Fruit fly (Drosophila melanogaster): ENCODE data around the gene CG13054.

DNA sequence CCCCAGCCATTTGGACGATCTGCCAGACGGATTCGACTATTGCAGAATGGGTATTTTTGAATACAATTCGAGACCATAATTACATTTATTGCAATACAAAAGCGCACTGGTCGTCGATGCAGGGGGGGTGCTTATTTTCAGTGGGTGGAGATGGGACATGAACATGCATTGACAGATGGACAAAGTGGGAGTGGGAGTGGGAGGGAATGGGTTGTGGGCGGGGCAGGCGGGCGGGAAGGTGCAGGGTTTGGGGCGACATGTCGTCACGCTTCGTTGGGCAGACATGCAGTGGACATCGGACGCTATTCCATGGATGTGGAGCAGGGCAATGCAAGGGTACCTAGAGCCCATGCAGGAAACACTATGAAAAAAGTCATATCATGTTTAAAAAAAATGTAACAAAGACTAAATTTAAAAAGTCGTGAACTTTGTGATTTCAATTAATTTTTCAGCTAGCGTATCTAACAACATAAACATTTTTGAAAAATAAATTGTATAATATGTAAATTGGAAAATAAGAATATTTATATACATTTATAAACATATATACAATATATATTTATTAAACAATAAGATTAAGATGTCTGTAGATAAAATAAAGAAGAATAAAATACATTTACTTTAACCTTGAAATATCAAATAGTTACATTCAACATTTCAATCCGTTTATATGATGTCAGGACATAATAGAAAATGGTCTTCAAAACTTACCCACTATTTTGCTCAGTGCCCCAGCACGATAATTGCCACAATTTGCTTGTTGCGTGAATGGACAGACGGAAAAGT lies 48.7 kb downstream of the CG13054 start:
- TF ChIP-seq pdm3 (GFP tag; optimal IDR thresholded peaks at IDR 0.05) (no peak), net (GFP tag; optimal IDR thresholded peaks at IDR 0.05) (no peak), vri (GFP tag; optimal IDR thresholded peaks at IDR 0.05) (no peak), eg (GFP tag; IDR thresholded peaks at IDR 0.05) (no peak), CG16779 (tag; optimal IDR thresholded peaks at IDR 0.05) (no peak), CG1621 (tag; optimal IDR thresholded peaks at IDR 0.05) (no peak)
